Worm (Caenorhabditis elegans): ENCODE results near the gene C25A8.2.

The C25A8.2 gene

DNA sequence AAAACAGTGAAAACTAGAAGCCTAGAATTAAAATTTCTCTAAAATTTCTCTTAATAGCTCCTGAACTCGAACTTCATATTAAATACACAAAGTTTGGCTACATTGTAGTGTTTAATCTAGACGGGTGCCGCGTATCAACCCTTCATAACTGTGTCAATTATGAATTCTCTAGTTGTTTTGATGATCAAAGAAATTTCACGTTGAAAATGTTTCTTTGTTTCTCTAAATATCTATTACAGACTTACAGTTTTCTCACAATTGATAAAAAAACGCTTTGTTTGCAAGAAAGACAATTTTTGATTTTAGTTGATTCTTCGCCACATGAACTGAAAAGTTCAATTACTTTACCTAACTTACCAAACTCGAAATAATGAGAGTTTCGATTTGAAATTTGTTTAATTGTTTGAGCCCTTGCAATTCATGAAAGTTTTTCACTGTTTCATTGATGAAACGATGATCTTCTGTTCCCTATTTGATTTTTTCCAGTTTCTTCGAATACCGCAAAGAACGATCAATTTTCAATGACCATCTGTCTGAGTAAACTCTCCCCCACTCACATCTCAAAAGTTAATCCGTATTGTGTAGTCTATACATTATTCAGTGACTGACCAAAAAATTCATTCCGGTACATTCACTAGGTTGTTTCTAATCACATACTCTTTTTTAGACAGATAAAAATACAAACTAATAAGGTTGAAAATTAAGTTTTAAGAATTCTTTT is 37.2 kb downstream of the C25A8.2 start (continued):
- TF ChIP-seq ceh-63 (GFP tag; optimal IDR thresholded peaks at IDR 0.05) (no peak), ceh-8 (GFP tag; optimal IDR thresholded peaks at IDR 0.05) (no peak), isw-1 (GFP tag; IDR thresholded peaks at IDR 0.05) (no peak), nhr-28 (tag; optimal IDR thresholded peaks at IDR 0.05) (no peak), hpl-2 (GFP tag; optimal IDR thresholded peaks at IDR 0.05) (no peak), unc-86 (tag; optimal IDR thresholded peaks at IDR 0.05) (no peak), lsy-2 (tag; optimal IDR thresholded peaks at IDR 0.05) (peak in 1 of 2 experiments; percentile 37), sptf-1 (tag; optimal IDR thresholded peaks at IDR 0.05) (no peak), lin-15B (tag; optimal IDR thresholded peaks at IDR 0.05) (no peak), fkh-8 (tag; optimal IDR thresholded peaks at IDR 0.05) (peak; percentile 63), mdl-1 (tag; optimal IDR thresholded peaks at IDR 0.05) (no peak), ceh-88 (GFP tag; IDR thresholded peaks at IDR 0.05) (no peak), grh-1 (GFP tag; IDR thresholded peaks at IDR 0.05) (peak; percentile 33; the same call in 1 of the 2 replicates), swsn-7 (tag; optimal IDR thresholded peaks at IDR 0.05) (peak; percentile 29), elt-3 (tag; optimal IDR thresholded peaks at IDR 0.05) (no peak), irx-1 (tag; optimal IDR thresholded peaks at IDR 0.05) (no peak), lir-3 (tag; optimal IDR thresholded peaks at IDR 0.05; ENCODE audit: poor library complexity) (no peak), nhr-20 (tag; optimal IDR thresholded peaks at IDR 0.05) (peak; percentile 74), sox-4 (tag; optimal IDR thresholded peaks at IDR 0.05) (peak; percentile 18), ceh-82 (tag; optimal IDR thresholded peaks at IDR 0.05) (no peak), blmp-1 (tag; optimal IDR thresholded peaks at IDR 0.05) (no peak), efl-3 (GFP tag; optimal IDR thresholded peaks at IDR 0.05) (no peak), xbp-1 (tag; optimal IDR thresholded peaks at IDR 0.05) (no peak), snu-23 (GFP tag; optimal IDR thresholded peaks at IDR 0.05) (peak; percentile 66), nhr-77 (tag; optimal IDR thresholded peaks at IDR 0.05) (no peak), fkh-4 (tag; optimal IDR thresholded peaks at IDR 0.05; ENCODE audit: borderline replicate concordance) (no peak), rnt-1 (tag; optimal IDR thresholded peaks at IDR 0.05) (no peak), nhr-47 (tag; optimal IDR thresholded peaks at IDR 0.05) (peak; percentile 51), lin-14 (GFP tag; optimal IDR thresholded peaks at IDR 0.05) (peak; percentile 56), nhr-84 (tag; optimal IDR thresholded peaks at IDR 0.05) (no peak), egl-27 (tag; optimal IDR thresholded peaks at IDR 0.05) (no peak)

- TF ChIP-seq lin-35 (GFP tag; optimal IDR thresholded peaks at IDR 0.05), result peak; percentile 28 to 74
- TF ChIP-seq pag-3 (tag; optimal IDR thresholded peaks at IDR 0.05; ENCODE audit: borderline replicate concordance, insufficient read depth), result no peak
- TF ChIP-seq nhr-71 (tag; optimal IDR thresholded peaks at IDR 0.05), result peak; percentile 91
- peak in 3 of 6 experiments; percentile 81 to 91 (median 91) for TF ChIP-seq elt-3 (tag; optimal IDR thresholded peaks at IDR 0.05)
- no peak for TF ChIP-seq sptf-1 (tag; optimal IDR thresholded peaks at IDR 0.05)
- no peak for TF ChIP-seq unc-130 (tag; optimal IDR thresholded peaks at IDR 0.05)
- peak; percentile 49 for TF ChIP-seq swsn-7 (tag; optimal IDR thresholded peaks at IDR 0.05)
- peak; percentile 16 for TF ChIP-seq mef-2 (tag; optimal IDR thresholded peaks at IDR 0.05)
- TF ChIP-seq ces-1 (GFP tag; optimal IDR thresholded peaks at IDR 0.05), result no peak
- no peak for TF ChIP-seq nhr-76 (tag; optimal IDR thresholded peaks at IDR 0.05)
- TF ChIP-seq Y116A8C.19 (tag; optimal IDR thresholded peaks at IDR 0.05; ENCODE audit: borderline replicate concordance), result no peak
- peak; percentile 70 for TF ChIP-seq tbx-2 (tag; optimal IDR thresholded peaks at IDR 0.05)
- no peak for TF ChIP-seq nhr-11 (tag; optimal IDR thresholded peaks at IDR 0.05)
- peak; percentile 70 for TF ChIP-seq nhr-47 (tag; optimal IDR thresholded peaks at IDR 0.05)
- no peak for TF ChIP-seq aha-1 (tag; optimal IDR thresholded peaks at IDR 0.05)
- peak in 2 of 3 experiments; percentile 38 to 40 for TF ChIP-seq ceh-82 (tag; optimal IDR thresholded peaks at IDR 0.05)
- peak; percentile 27 for TF ChIP-seq sup-37 (GFP tag; optimal IDR thresholded peaks at IDR 0.05)
- no peak for TF ChIP-seq ztf-4 (tag; optimal IDR thresholded peaks at IDR 0.05)
- TF ChIP-seq zag-1 (tag; optimal IDR thresholded peaks at IDR 0.05), result no peak
- TF ChIP-seq efl-3 (GFP tag; optimal IDR thresholded peaks at IDR 0.05), result no peak
- peak; percentile 43 for TF ChIP-seq nhr-77 (tag; optimal IDR thresholded peaks at IDR 0.05)
- no peak for TF ChIP-seq aly-2 (tag; optimal IDR thresholded peaks at IDR 0.05)
- 0 out of 2 replicates have a peak, but pooled peaks have one; percentile 14 for TF ChIP-seq unc-98 (GFP tag; IDR thresholded peaks at IDR 0.05)
- TF ChIP-seq fkh-4 (tag; optimal IDR thresholded peaks at IDR 0.05; ENCODE audit: borderline replicate concordance), result no peak
- no peak for TF ChIP-seq pax-3 (tag; optimal IDR thresholded peaks at IDR 0.05)
- peak; percentile 27 to 56 for TF ChIP-seq efl-1 (optimal IDR thresholded peaks at IDR 0.05)
- TF ChIP-seq efl-1 (GFP tag; optimal IDR thresholded peaks at IDR 0.05 in 1 of 2), result peak; percentile 22 to 91
- TF ChIP-seq lin-14 (GFP tag; optimal IDR thresholded peaks at IDR 0.05), result peak; percentile 88
Observed at ce11 chrIV:7047762-7048178, 38.1 kb downstream of the C25A8.2 start.
